Worm (Caenorhabditis elegans) whole organism, L1 larva: ENCODE results near the gene F14D7.1.

ENCODE experiments used
- C04F5.9 ChIP-seq: sonication (generic microtip); optimal IDR thresholded peaks from 2 replicates; lab custom pipeline; 2016; ENCODE audit warnings: missing genetic modification characterization, missing compliant biosample characterization
- aha-1 ChIP-seq: fragments of 150-350 bp; optimal IDR thresholded peaks from 2 replicates; lab custom pipeline; 2014; ENCODE audit warnings: missing biosample characterization, missing genetic modification characterization
- alr-1 ChIP-seq: fragments of 200-800 bp; sonication (Bioruptor generic); optimal IDR thresholded peaks from 2 replicates; lab custom pipeline; 2018; ENCODE audit warnings: borderline replicate concordance, mild to moderate bottlenecking, missing genetic modification characterization, missing compliant biosample characterization
- blmp-1 ChIP-seq: fragments of 150-350 bp; optimal IDR thresholded peaks from 2 replicates; lab custom pipeline; 2014; ENCODE audit warnings: missing biosample characterization, missing genetic modification characterization
- ceh-63 ChIP-seq: fragments of 200-800 bp; sonication (Bioruptor generic); optimal IDR thresholded peaks from 2 replicates; lab custom pipeline; 2018; ENCODE audit warnings: mild to moderate bottlenecking, missing genetic modification characterization, missing compliant biosample characterization
- ceh-88 ChIP-seq: fragments of 200-800 bp; sonication (Bioruptor generic); IDR thresholded peaks from 2 replicates; pipeline ENCODE4 v1.3.6; 2022; ENCODE audit warnings: missing genetic modification characterization, missing compliant biosample characterization
- dsc-1 ChIP-seq: sonication (generic microtip); optimal IDR thresholded peaks from 2 replicates; lab custom pipeline; 2016; ENCODE audit warnings: mild to moderate bottlenecking, missing genetic modification characterization, missing compliant biosample characterization
- efl-1 ChIP-seq, 4 experiments: fragments of 150-350 bp; optimal IDR thresholded peaks in 3 of 4; peaks in 1 of 4; 1 replicate in 1 of 4; 2 replicates in 3 of 4; lab custom pipeline; 2014; ENCODE audit warnings: missing biosample characterization in 2 of 4, missing genetic modification characterization in 2 of 4, missing genetic modification reagents in 2 of 4
- egl-27 ChIP-seq, 2 experiments: fragments of 150-350 bp in 1 of 2; sonication (generic microtip); optimal IDR thresholded peaks; 3 replicates each; lab custom pipeline; 2017 to 2018; ENCODE audit warnings: missing biosample characterization in 2 of 2, missing genetic modification characterization in 2 of 2, missing genetic modification reagents in 2 of 2
- ets-5 ChIP-seq: fragments of 200-800 bp; sonication (Bioruptor generic); IDR thresholded peaks from 2 replicates; pipeline ENCODE4 v1.3.6; 2022; ENCODE audit warnings: missing genetic modification characterization, missing compliant biosample characterization
- fkh-8 ChIP-seq: sonication (generic microtip); optimal IDR thresholded peaks from 2 replicates; lab custom pipeline; 2016; ENCODE audit warnings: mild to moderate bottlenecking, missing genetic modification characterization, missing compliant biosample characterization
- jun-1 ChIP-seq: fragments of 150-350 bp; optimal IDR thresholded peaks from 2 replicates; lab custom pipeline; 2014; ENCODE audit warnings: missing biosample characterization, missing genetic modification reagents, missing genetic modification characterization
- lin-13 ChIP-seq: fragments of 150-350 bp; optimal IDR thresholded peaks from 2 replicates; lab custom pipeline; 2014; ENCODE audit warnings: missing biosample characterization, missing genetic modification reagents, missing genetic modification characterization
- lin-14 ChIP-seq: fragments of 200-800 bp; sonication (Bioruptor generic); optimal IDR thresholded peaks from 2 replicates; lab custom pipeline; 2018; ENCODE audit warnings: mild to moderate bottlenecking, missing genetic modification characterization, moderate library complexity, missing compliant biosample characterization
- lin-15B ChIP-seq: fragments of 150-350 bp; sonication (generic microtip); optimal IDR thresholded peaks from 3 replicates; lab custom pipeline; 2014; ENCODE audit warnings: missing biosample characterization, missing genetic modification characterization
- lin-35 ChIP-seq, 2 experiments: fragments of 150-350 bp; optimal IDR thresholded peaks; 2 replicates each; lab custom pipeline; 2014; ENCODE audit warnings: missing biosample characterization in 2 of 2, missing genetic modification characterization in 2 of 2, missing genetic modification reagents in 2 of 2
- lin-39 ChIP-seq: fragments of 150-350 bp; optimal IDR thresholded peaks from 2 replicates; lab custom pipeline; 2014; ENCODE audit warnings: missing biosample characterization, missing genetic modification reagents, missing genetic modification characterization
- lir-3 ChIP-seq: sonication (generic microtip); optimal IDR thresholded peaks from 2 replicates; lab custom pipeline; 2016; ENCODE audit warnings: mild to moderate bottlenecking, missing genetic modification characterization, moderate library complexity, missing compliant biosample characterization; ENCODE audit not compliant: poor library complexity
- lsy-2 ChIP-seq, 2 experiments: fragments of 150-350 bp; optimal IDR thresholded peaks; 2 replicates each; lab custom pipeline; 2014; ENCODE audit warnings: missing biosample characterization in 2 of 2, missing genetic modification characterization in 2 of 2
- mab-9 ChIP-seq: fragments of 200-800 bp; sonication (Bioruptor generic); IDR thresholded peaks from 2 replicates; pipeline ENCODE4 v1.3.6; 2022; ENCODE audit warnings: missing genetic modification reagents, missing genetic modification characterization, missing compliant biosample characterization
- mdl-1 ChIP-seq, 2 experiments: fragments of 150-350 bp; optimal IDR thresholded peaks; 2 replicates each; lab custom pipeline; 2014 to 2017; ENCODE audit warnings: missing biosample characterization in 2 of 2, missing genetic modification characterization in 2 of 2, inconsistent platforms in 1 of 2
- mep-1 ChIP-seq: fragments of 150-350 bp; optimal IDR thresholded peaks from 2 replicates; lab custom pipeline; 2014; ENCODE audit warnings: missing biosample characterization, missing genetic modification characterization
- nhr-12 ChIP-seq: sonication (generic microtip); optimal IDR thresholded peaks from 2 replicates; lab custom pipeline; 2017; ENCODE audit warnings: missing biosample characterization, missing genetic modification characterization
- nhr-19 ChIP-seq: fragments of 200-800 bp; sonication (Bioruptor generic); conservative IDR thresholded peaks from 2 replicates; pipeline ENCODE4 v1.3.6; 2022; ENCODE audit warnings: missing genetic modification characterization, missing compliant biosample characterization
- nhr-237 ChIP-seq: fragments of 150-350 bp; optimal IDR thresholded peaks from 2 replicates; lab custom pipeline; 2014; ENCODE audit warnings: missing biosample characterization, missing genetic modification characterization
- nhr-28 ChIP-seq: fragments of 150-350 bp; optimal IDR thresholded peaks from 2 replicates; lab custom pipeline; 2014; ENCODE audit warnings: missing biosample characterization, missing genetic modification characterization
- nhr-71 ChIP-seq: sonication (generic microtip); optimal IDR thresholded peaks from 2 replicates; lab custom pipeline; 2016; ENCODE audit warnings: mild to moderate bottlenecking, missing genetic modification characterization, moderate library complexity, missing compliant biosample characterization
- nhr-77 ChIP-seq: fragments of 150-350 bp; optimal IDR thresholded peaks from 2 replicates; lab custom pipeline; 2014; ENCODE audit warnings: missing biosample characterization, missing genetic modification characterization
- nhr-85 ChIP-seq: sonication (generic microtip); peaks from one replicate; lab custom pipeline; 2016; ENCODE audit warnings: missing genetic modification characterization, inconsistent platforms, missing compliant biosample characterization
- pag-3 ChIP-seq: sonication (generic microtip); optimal IDR thresholded peaks from 2 replicates; lab custom pipeline; 2017; ENCODE audit warnings: missing genetic modification characterization, mild to moderate bottlenecking, missing compliant biosample characterization, antibody characterized with exemption, borderline replicate concordance; ENCODE audit not compliant: insufficient read depth
- pax-3 ChIP-seq: fragments of 200-800 bp; sonication (Bioruptor generic); optimal IDR thresholded peaks from 2 replicates; lab custom pipeline; 2018; ENCODE audit warnings: mild to moderate bottlenecking, missing genetic modification characterization, moderate library complexity, missing compliant biosample characterization
- skn-1 ChIP-seq: fragments of 150-350 bp; optimal IDR thresholded peaks from 2 replicates; lab custom pipeline; 2014; ENCODE audit warnings: missing biosample characterization, missing genetic modification characterization
- snu-23 ChIP-seq: sonication (generic microtip); optimal IDR thresholded peaks from 2 replicates; lab custom pipeline; 2016; ENCODE audit warnings: missing genetic modification characterization, missing compliant biosample characterization
- sox-4 ChIP-seq: sonication (generic microtip); optimal IDR thresholded peaks from 2 replicates; lab custom pipeline; 2016; ENCODE audit warnings: missing genetic modification characterization, missing compliant biosample characterization
- tbx-2 ChIP-seq: sonication (generic microtip); optimal IDR thresholded peaks from 2 replicates; lab custom pipeline; 2016; ENCODE audit warnings: missing genetic modification characterization, missing compliant biosample characterization
- zag-1 ChIP-seq: fragments of 150-350 bp; optimal IDR thresholded peaks from 2 replicates; lab custom pipeline; 2014; ENCODE audit warnings: missing biosample characterization, missing genetic modification characterization
- zip-4 ChIP-seq: fragments of 200-800 bp; sonication (Bioruptor generic); optimal IDR thresholded peaks from 2 replicates; lab custom pipeline; 2018; ENCODE audit warnings: mild to moderate bottlenecking, missing genetic modification characterization, moderate library complexity, missing compliant biosample characterization
- ztf-11 ChIP-seq, 2 experiments: sonication (generic microtip); optimal IDR thresholded peaks; 2 replicates each; lab custom pipeline; 2016 to 2017; ENCODE audit warnings: missing genetic modification characterization in 2 of 2, missing biosample characterization in 1 of 2, missing compliant biosample characterization in 1 of 2

The F14D7.1 gene

ce11 chrV:14317204-14317603, 27.9 kb upstream of the F14D7.1 start:
- no peak for TF ChIP-seq zip-4 (GFP tag; lab: Kevin White, UChicago)
- TF ChIP-seq alr-1 (tag; lab: Kevin White, UChicago) = no peak
- TF ChIP-seq zag-1 (tag; lab: Kevin White, UChicago) = no peak
- TF ChIP-seq C04F5.9 = no peak
- no peak for TF ChIP-seq pax-3 (tag; lab: Kevin White, UChicago)
- TF ChIP-seq nhr-237 (tag; lab: Kevin White, UChicago) = no peak
- no peak for TF ChIP-seq ztf-11 (tag; optimal IDR thresholded peaks at IDR 0.05; lab: Kevin White, UChicago)
- no peak for TF ChIP-seq nhr-28 (tag; lab: Kevin White, UChicago)
- TF ChIP-seq jun-1 (tag; lab: Kevin White, UChicago) = no peak
- TF ChIP-seq pag-3 (tag; lab: Kevin White, UChicago) = no peak
- no peak for TF ChIP-seq lir-3
- no peak for TF ChIP-seq mep-1 (tag; lab: Kevin White, UChicago)
- TF ChIP-seq lin-15B (tag; lab: Kevin White, UChicago) = no peak
- TF ChIP-seq mdl-1 (tag; optimal IDR thresholded peaks at IDR 0.05; lab: Kevin White, UChicago) = no peak
- TF ChIP-seq nhr-77 (tag; lab: Kevin White, UChicago) = no peak
- TF ChIP-seq nhr-71 (tag; lab: Kevin White, UChicago) = no peak
- no peak for TF ChIP-seq efl-1 (optimal IDR thresholded peaks at IDR 0.05; lab: Kevin White, UChicago)
- TF ChIP-seq efl-1 (GFP tag; optimal IDR thresholded peaks at IDR 0.05 in 1 of 2; lab: Kevin White, UChicago) = peak in 1 of 2 experiments; percentile 2
- no peak for TF ChIP-seq sox-4
- no peak for TF ChIP-seq aha-1 (tag; lab: Kevin White, UChicago)
- TF ChIP-seq lin-35 (GFP tag; optimal IDR thresholded peaks at IDR 0.05; lab: Kevin White, UChicago) = no peak
- TF ChIP-seq ceh-88 (GFP tag; lab: Robert Waterston, UW) = no peak
- TF ChIP-seq lsy-2 (tag; optimal IDR thresholded peaks at IDR 0.05; lab: Kevin White, UChicago) = peak in 1 of 2 experiments; percentile 23
- no peak for TF ChIP-seq lin-13 (GFP tag; lab: Kevin White, UChicago)
- TF ChIP-seq lin-14 (GFP tag; lab: Kevin White, UChicago) = peak; percentile 62
- TF ChIP-seq tbx-2 = no peak
- no peak for TF ChIP-seq snu-23 (GFP tag; lab: Kevin White, UChicago)
- no peak for TF ChIP-seq nhr-19 (GFP tag; lab: Robert Waterston, UW)

ce11 chrV:14316525-14316924, 27.3 kb upstream of the F14D7.1 start, which contains the start of gene F47B8.2:
F47B8.2 (minus strand) TSS chrV:14316625.
- TF ChIP-seq blmp-1 (tag; lab: Kevin White, UChicago) = no peak
- no peak for TF ChIP-seq lin-39 (tag; lab: Kevin White, UChicago)
- no peak for TF ChIP-seq lin-14 (GFP tag; lab: Kevin White, UChicago)
- no peak for TF ChIP-seq egl-27 (tag; optimal IDR thresholded peaks at IDR 0.05; lab: Kevin White, UChicago)
- TF ChIP-seq ceh-63 (GFP tag; lab: Kevin White, UChicago) = no peak
- TF ChIP-seq dsc-1 (tag; lab: Kevin White, UChicago) = no peak
- TF ChIP-seq zag-1 (tag; lab: Kevin White, UChicago) = no peak
- TF ChIP-seq fkh-8 (tag; lab: Kevin White, UChicago) = no peak
- no peak for TF ChIP-seq mep-1 (tag; lab: Kevin White, UChicago)
- no peak for TF ChIP-seq pag-3 (tag; lab: Kevin White, UChicago)
- no peak for TF ChIP-seq skn-1
- no peak for TF ChIP-seq nhr-12 (tag; lab: Kevin White, UChicago)
- no peak for TF ChIP-seq ets-5 (GFP tag; lab: Robert Waterston, UW)

- TF ChIP-seq mab-9 (no peak), nhr-85 (tag; lab: Kevin White, UChicago) (peak; percentile 16)
Observed at ce11 chrV:14314236-14314635, 25.0 kb upstream of the F14D7.1 start, which contains the start of gene F47B8.1. F47B8.1 (minus strand) TSS chrV:14314336.
